Fruit fly (Drosophila melanogaster) whole organism, embryonic: ENCODE measurements around the gene CG13801.

Experiments used
- Asciz ChIP-seq: fragments of 200-800 bp; sonication (Bioruptor generic); optimal IDR thresholded peaks from 2 replicates; lab custom pipeline; 2017; ENCODE audit warnings: missing biosample characterization, mild to moderate bottlenecking, missing genetic modification characterization, missing genetic modification reagents
- CG11504 ChIP-seq: fragments of 200-800 bp; sonication (Bioruptor generic); optimal IDR thresholded peaks from 3 replicates; lab custom pipeline; 2019; ENCODE audit warnings: missing biosample characterization, mild to moderate bottlenecking, missing genetic modification characterization, moderate library complexity
- CG11696 ChIP-seq: fragments of 200-800 bp; sonication (Bioruptor generic); IDR thresholded peaks from 2 replicates; pipeline ENCODE4 v1.3.6; 2022; ENCODE audit warnings: missing biosample characterization, missing genetic modification characterization
- CG12769 ChIP-seq: fragments of 200-800 bp; sonication (Bioruptor generic); optimal IDR thresholded peaks from 2 replicates; lab custom pipeline; 2019; ENCODE audit warnings: missing biosample characterization, mild to moderate bottlenecking, missing genetic modification characterization, moderate library complexity
- CG15514 ChIP-seq: fragments of 200-800 bp; sonication (Bioruptor generic); optimal IDR thresholded peaks from 3 replicates; lab custom pipeline; 2017; ENCODE audit warnings: missing biosample characterization, missing genetic modification characterization, mild to moderate bottlenecking, moderate library complexity, missing genetic modification reagents
- CG18599 ChIP-seq: fragments of 200-800 bp; sonication (Bioruptor generic); optimal IDR thresholded peaks from 3 replicates; lab custom pipeline; 2017; ENCODE audit warnings: missing biosample characterization, missing genetic modification characterization, mild to moderate bottlenecking, moderate library complexity, missing genetic modification reagents
- CG2678 ChIP-seq: fragments of 200-800 bp; sonication (Bioruptor generic); optimal IDR thresholded peaks from 3 replicates; lab custom pipeline; 2019; ENCODE audit warnings: missing biosample characterization, mild to moderate bottlenecking, missing genetic modification characterization, moderate library complexity
- CG3065 ChIP-seq: fragments of 200-800 bp; sonication (Bioruptor generic); optimal IDR thresholded peaks from 2 replicates; lab custom pipeline; 2016; ENCODE audit warnings: missing biosample characterization, missing genetic modification characterization
- CG32767 ChIP-seq: fragments of 200-800 bp; sonication (Bioruptor generic); IDR thresholded peaks from 2 replicates; pipeline ENCODE4 v1.3.6; 2022; ENCODE audit warnings: missing biosample characterization, missing genetic modification characterization
- CG3281 ChIP-seq: fragments of 200-800 bp; sonication (Bioruptor generic); optimal IDR thresholded peaks from 3 replicates; lab custom pipeline; 2017; ENCODE audit warnings: missing biosample characterization, mild to moderate bottlenecking, missing genetic modification characterization
- CG3995 ChIP-seq: fragments of 200-800 bp; sonication (Bioruptor generic); optimal IDR thresholded peaks from 3 replicates; lab custom pipeline; 2016; ENCODE audit warnings: missing biosample characterization, missing genetic modification characterization
- CG5180 ChIP-seq: fragments of 200-800 bp; sonication (Bioruptor generic); optimal IDR thresholded peaks from 3 replicates; lab custom pipeline; 2017; ENCODE audit warnings: missing biosample characterization, missing genetic modification characterization, mild to moderate bottlenecking, moderate library complexity, missing genetic modification reagents
- CG6813 ChIP-seq: fragments of 200-800 bp; sonication (Bioruptor generic); optimal IDR thresholded peaks from 2 replicates; lab custom pipeline; 2017; ENCODE audit warnings: missing biosample characterization, missing genetic modification characterization, mild to moderate bottlenecking, moderate library complexity, missing genetic modification reagents
- CG7556 ChIP-seq: fragments of 200-800 bp; sonication (Bioruptor generic); optimal IDR thresholded peaks from 2 replicates; lab custom pipeline; 2017; ENCODE audit warnings: missing biosample characterization, mild to moderate bottlenecking, missing genetic modification characterization
- CG8089 ChIP-seq: fragments of 200-800 bp; sonication (Bioruptor generic); optimal IDR thresholded peaks from 3 replicates; lab custom pipeline; 2016; ENCODE audit warnings: missing biosample characterization, missing genetic modification characterization
- CG8359 ChIP-seq: fragments of 200-800 bp; sonication (Bioruptor generic); optimal IDR thresholded peaks from 2 replicates; lab custom pipeline; 2017; ENCODE audit warnings: missing biosample characterization, mild to moderate bottlenecking, missing genetic modification characterization, borderline replicate concordance
- CG8478 ChIP-seq: fragments of >200 bp; optimal IDR thresholded peaks from 2 replicates; lab custom pipeline; 2018
- CG9727 ChIP-seq: fragments of 200-800 bp; sonication (Bioruptor generic); optimal IDR thresholded peaks from 3 replicates; lab custom pipeline; 2017; ENCODE audit warnings: missing biosample characterization, mild to moderate bottlenecking, missing genetic modification characterization
- Doc2 ChIP-seq: fragments of 200-800 bp; sonication (Bioruptor generic); IDR thresholded peaks from 2 replicates; pipeline ENCODE4 v1.3.6; 2022; ENCODE audit warnings: missing biosample characterization, missing genetic modification characterization
- Drgx ChIP-seq: fragments of 200-800 bp; sonication (Bioruptor generic); IDR thresholded peaks from 2 replicates; pipeline ENCODE4 v1.3.6; 2022; ENCODE audit warnings: missing biosample characterization, missing genetic modification characterization
- Ets65A ChIP-seq: fragments of 200-800 bp; sonication (Bioruptor generic); peaks from one replicate; lab custom pipeline; 2016; ENCODE audit warnings: missing biosample characterization, missing genetic modification characterization
- Fer2 ChIP-seq: fragments of 200-800 bp; sonication (Bioruptor generic); optimal IDR thresholded peaks from 2 replicates; lab custom pipeline; 2018; ENCODE audit warnings: missing biosample characterization, mild to moderate bottlenecking, missing genetic modification characterization, moderate library complexity
- HHEX ChIP-seq: fragments of 200-800 bp; sonication (Bioruptor generic); optimal IDR thresholded peaks from 3 replicates; lab custom pipeline; 2017; ENCODE audit warnings: missing biosample characterization, mild to moderate bottlenecking, missing genetic modification characterization, missing genetic modification reagents
- Kr ChIP-seq: fragments of 200-800 bp; sonication (Bioruptor generic); optimal IDR thresholded peaks from 2 replicates; lab custom pipeline; 2017; ENCODE audit warnings: missing biosample characterization, mild to moderate bottlenecking, missing genetic modification characterization
- Med ChIP-seq: fragments of 200-800 bp; sonication (Bioruptor generic); peaks from one replicate; lab custom pipeline; 2016; ENCODE audit warnings: missing biosample characterization, missing genetic modification characterization, mild to moderate bottlenecking, inconsistent platforms, moderate library complexity
- NFAT ChIP-seq: fragments of 200-800 bp; sonication (Bioruptor generic); IDR thresholded peaks from 2 replicates; pipeline ENCODE4 v1.3.6; 2022; ENCODE audit warnings: missing biosample characterization, missing genetic modification characterization
- Pdp1 ChIP-seq, 2 experiments: fragments of 200-800 bp; sonication (Bioruptor generic); optimal IDR thresholded peaks; 3 replicates each; lab custom pipeline; 2016; ENCODE audit warnings: missing biosample characterization in 2 of 2, missing genetic modification characterization in 2 of 2, mild to moderate bottlenecking in 1 of 2, moderate library complexity in 1 of 2
- Rx ChIP-seq: fragments of 200-800 bp; sonication (Bioruptor generic); IDR thresholded peaks from 2 replicates; pipeline ENCODE4 v1.3.6; 2022; ENCODE audit warnings: missing biosample characterization, missing genetic modification characterization
- Scr ChIP-seq: fragments of 200-800 bp; sonication (Bioruptor generic); IDR thresholded peaks from 2 replicates; pipeline ENCODE4 v1.3.6; 2022; ENCODE audit warnings: missing biosample characterization, missing genetic modification characterization; ENCODE audit not compliant: partially characterized antibody
- Side ChIP-seq: fragments of 200-800 bp; sonication (Bioruptor generic); optimal IDR thresholded peaks from 2 replicates; lab custom pipeline; 2016; ENCODE audit warnings: missing biosample characterization, missing genetic modification characterization
- bsh ChIP-seq, 2 experiments: fragments of 200-800 bp; sonication (Bioruptor generic); optimal IDR thresholded peaks; 2 replicates each; lab custom pipeline; 2017 to 2018; ENCODE audit warnings: mild to moderate bottlenecking in 2 of 2, missing biosample characterization in 2 of 2, missing genetic modification characterization in 2 of 2, moderate library complexity in 1 of 2
- cad ChIP-seq: fragments of >200 bp; optimal IDR thresholded peaks from 2 replicates; lab custom pipeline; 2017; ENCODE audit warnings: missing biosample characterization, missing genetic modification characterization
- cas ChIP-seq: fragments of 200-800 bp; sonication (Bioruptor generic); IDR thresholded peaks from 2 replicates; pipeline ENCODE4 v1.3.6; 2022; ENCODE audit warnings: missing biosample characterization, missing genetic modification characterization
- chm ChIP-seq: fragments of 200-800 bp; sonication (Bioruptor generic); IDR thresholded peaks from 2 replicates; pipeline ENCODE4 v1.3.6; 2022; ENCODE audit warnings: missing biosample characterization, missing genetic modification characterization
- chn ChIP-seq: fragments of 200-800 bp; sonication (Bioruptor generic); optimal IDR thresholded peaks from 2 replicates; lab custom pipeline; 2016; ENCODE audit warnings: missing biosample characterization, missing genetic modification characterization
- dysf ChIP-seq: fragments of 200-800 bp; sonication (Bioruptor generic); IDR thresholded peaks from 3 replicates; pipeline ENCODE4 v1.3.6; 2022; ENCODE audit warnings: missing biosample characterization, missing genetic modification characterization
- gce ChIP-seq: fragments of 200-800 bp; sonication (Bioruptor generic); IDR thresholded peaks from 3 replicates; pipeline ENCODE4 v1.3.6; 2022; ENCODE audit warnings: missing biosample characterization, missing genetic modification characterization
- gem ChIP-seq: fragments of 200-800 bp; sonication (Bioruptor generic); optimal IDR thresholded peaks from 2 replicates; lab custom pipeline; 2019; ENCODE audit warnings: missing biosample characterization, mild to moderate bottlenecking, missing genetic modification characterization, moderate library complexity
- grn ChIP-seq: fragments of 200-800 bp; sonication (Bioruptor generic); optimal IDR thresholded peaks from 3 replicates; lab custom pipeline; 2017; ENCODE audit warnings: missing biosample characterization, missing genetic modification characterization
- mirr ChIP-seq: fragments of 200-800 bp; sonication (Bioruptor generic); optimal IDR thresholded peaks from 3 replicates; lab custom pipeline; 2018; ENCODE audit warnings: missing biosample characterization, mild to moderate bottlenecking, missing genetic modification characterization
- nau ChIP-seq: fragments of 200-800 bp; sonication (Bioruptor generic); optimal IDR thresholded peaks from 3 replicates; lab custom pipeline; 2017; ENCODE audit warnings: missing biosample characterization, mild to moderate bottlenecking, missing genetic modification characterization, missing genetic modification reagents
- nom ChIP-seq: fragments of 200-800 bp; sonication (Bioruptor generic); optimal IDR thresholded peaks from 2 replicates; lab custom pipeline; 2017; ENCODE audit warnings: missing biosample characterization, missing genetic modification characterization, mild to moderate bottlenecking, moderate library complexity, missing genetic modification reagents
- pho ChIP-seq: fragments of 200-800 bp; sonication (Bioruptor generic); optimal IDR thresholded peaks from 2 replicates; lab custom pipeline; 2016; ENCODE audit warnings: missing biosample characterization, missing genetic modification characterization
- phol ChIP-seq: fragments of 200-800 bp; sonication (Bioruptor generic); optimal IDR thresholded peaks from 3 replicates; lab custom pipeline; 2018; ENCODE audit warnings: missing biosample characterization, mild to moderate bottlenecking, missing genetic modification characterization, moderate library complexity
- pita ChIP-seq: fragments of 200-800 bp; sonication (Bioruptor generic); optimal IDR thresholded peaks from 2 replicates; lab custom pipeline; 2017; ENCODE audit warnings: missing biosample characterization, mild to moderate bottlenecking, missing genetic modification characterization
- seq ChIP-seq: fragments of 200-800 bp; sonication (Bioruptor generic); IDR thresholded peaks from 2 replicates; pipeline ENCODE4 v1.3.6; 2022; ENCODE audit warnings: missing biosample characterization, missing genetic modification characterization
- zen ChIP-seq: fragments of 200-800 bp; sonication (Bioruptor generic); optimal IDR thresholded peaks from 3 replicates; lab custom pipeline; 2018; ENCODE audit warnings: missing biosample characterization, mild to moderate bottlenecking, missing genetic modification characterization, moderate library complexity

CG13801 gene

dm6 chr3L:2379472-2379871 lies 19.1 kb downstream of the CG13801 start:
- TF ChIP-seq NFAT (GFP tag; lab: Robert Waterston, UW), result 0 out of 2 replicates have a peak, but pooled peaks have one; percentile 4
- TF ChIP-seq Asciz (GFP tag; lab: Kevin White, UChicago), result no peak
- peak; percentile 5 for TF ChIP-seq phol (tag; lab: Kevin White, UChicago)
- TF ChIP-seq dysf, result peak; percentile 33; the same call in 1 of the 3 replicates
- peak; percentile 5 for TF ChIP-seq CG2678 (tag; lab: Kevin White, UChicago)
- no peak for TF ChIP-seq cas (GFP tag; lab: Robert Waterston, UW)
- peak; percentile 62 for TF ChIP-seq Med (GFP tag; lab: Kevin White, UChicago)
- no peak for TF ChIP-seq CG8478
- TF ChIP-seq Rx (GFP tag; lab: Robert Waterston, UW), result no peak
- no peak for TF ChIP-seq Doc2 (GFP tag; lab: Robert Waterston, UW)
- peak; percentile 62 for TF ChIP-seq Ets65A (GFP tag; lab: Kevin White, UChicago)
- peak; percentile 9 for TF ChIP-seq gem
- TF ChIP-seq CG18599 (GFP tag; lab: Kevin White, UChicago), result peak; percentile 3
- TF ChIP-seq CG32767 (GFP tag; lab: Robert Waterston, UW), result peak; percentile 49; the same call in 1 of the 2 replicates
- 0 out of 2 replicates have a peak, but pooled peaks have one; percentile 17 for TF ChIP-seq chm
- peak; percentile 86 for TF ChIP-seq CG11504
- TF ChIP-seq CG3995 (GFP tag; lab: Kevin White, UChicago), result no peak
- TF ChIP-seq CG8359 (GFP tag; lab: Kevin White, UChicago), result no peak
- peak; percentile 6 for TF ChIP-seq nau (GFP tag; lab: Kevin White, UChicago)
- peak in 1 of 2 experiments; percentile 75 for TF ChIP-seq Pdp1 (GFP tag; optimal IDR thresholded peaks at IDR 0.05; lab: Kevin White, UChicago)
- TF ChIP-seq CG6813 (GFP tag; lab: Kevin White, UChicago), result no peak
- TF ChIP-seq Scr (GFP tag; lab: Robert Waterston, UW), result no peak

- TF ChIP-seq zen (tag; lab: Kevin White, UChicago), result peak; percentile 93
- TF ChIP-seq mirr, result no peak
- TF ChIP-seq chn (GFP tag; lab: Kevin White, UChicago), result no peak
- no peak for TF ChIP-seq CG9727 (GFP tag; lab: Kevin White, UChicago)
- peak; percentile 29 for TF ChIP-seq Med (GFP tag; lab: Kevin White, UChicago)
- TF ChIP-seq grn, result peak; percentile 52
- TF ChIP-seq Pdp1 (GFP tag; optimal IDR thresholded peaks at IDR 0.05; lab: Kevin White, UChicago), result peak in 1 of 2 experiments; percentile 50
- no peak for TF ChIP-seq HHEX
- TF ChIP-seq cad (GFP tag; lab: Kevin White, UChicago), result peak; percentile 52
- peak; percentile 42 for TF ChIP-seq CG5180 (GFP tag; lab: Kevin White, UChicago)
Measured at dm6 chr3L:2385325-2386007, 25.1 kb downstream of the CG13801 start.

dm6 chr3L:2386433-2386832 lies 26.1 kb downstream of the CG13801 start:
- no peak for TF ChIP-seq CG11696 (GFP tag; lab: Robert Waterston, UW)
- peak in 1 of 2 experiments; percentile 27 for TF ChIP-seq bsh (GFP tag; optimal IDR thresholded peaks at IDR 0.05; lab: Kevin White, UChicago)
- TF ChIP-seq CG12769 (tag; lab: Kevin White, UChicago), result no peak
- TF ChIP-seq seq (GFP tag; lab: Robert Waterston, UW), result no peak
- TF ChIP-seq CG3281 (GFP tag; lab: Kevin White, UChicago), result no peak
- TF ChIP-seq grn, result no peak
- no peak for TF ChIP-seq Fer2 (tag; lab: Kevin White, UChicago)
- TF ChIP-seq Side (GFP tag; lab: Kevin White, UChicago), result no peak
- TF ChIP-seq Kr (GFP tag; lab: Kevin White, UChicago), result no peak
- peak; percentile 55 for TF ChIP-seq Drgx (GFP tag; lab: Robert Waterston, UW)
- no peak for TF ChIP-seq CG8089
- no peak for TF ChIP-seq pho (GFP tag; lab: Kevin White, UChicago)
- TF ChIP-seq CG15514 (GFP tag; lab: Kevin White, UChicago), result no peak
- peak; percentile 58 for TF ChIP-seq nom (GFP tag; lab: Kevin White, UChicago)
- TF ChIP-seq pita (GFP tag; lab: Kevin White, UChicago), result no peak
- TF ChIP-seq Pdp1 (GFP tag; optimal IDR thresholded peaks at IDR 0.05; lab: Kevin White, UChicago), result no peak
- TF ChIP-seq Doc2 (GFP tag; lab: Robert Waterston, UW), result no peak
- no peak for TF ChIP-seq nau (GFP tag; lab: Kevin White, UChicago)
- no peak for TF ChIP-seq CG7556 (GFP tag; lab: Kevin White, UChicago)
- TF ChIP-seq gce (GFP tag; lab: Robert Waterston, UW), result no peak
- TF ChIP-seq CG3065 (GFP tag; lab: Kevin White, UChicago), result no peak
